Worm (Caenorhabditis elegans) whole organism, L4/young adult: Measurements from ENCODE around the gene saeg-2.

Experiments
- W03F9.2 ChIP-seq: fragments of 150-350 bp; optimal IDR thresholded peaks from 2 replicates; lab custom pipeline; 2014; ENCODE audit warnings: missing biosample characterization, missing genetic modification characterization
- dao-5 ChIP-seq: sonication (generic microtip); optimal IDR thresholded peaks from 2 replicates; lab custom pipeline; 2016; ENCODE audit warnings: missing genotype, missing genetic modification characterization, moderate library complexity, missing compliant biosample characterization
- him-1 ChIP-seq: sonication (generic microtip); optimal IDR thresholded peaks from 2 replicates; lab custom pipeline; 2016; ENCODE audit warnings: missing genotype, missing genetic modification reagents, missing genetic modification characterization, missing compliant biosample characterization

- TF ChIP-seq W03F9.2 (tag; lab: Kevin White, UChicago), result no peak
- no peak for TF ChIP-seq dao-5 (tag; lab: Kevin White, UChicago)
- no peak for TF ChIP-seq him-1 (tag; lab: Kevin White, UChicago)
Observed at ce11 chrIII:9281480-9281879, 41.3 kb downstream of the saeg-2 start, which contains the start of gene fozi-1.
